Fruit fly (Drosophila melanogaster): ENCODE measurements around the gene CG6136.

Gene CG6136

DNA sequence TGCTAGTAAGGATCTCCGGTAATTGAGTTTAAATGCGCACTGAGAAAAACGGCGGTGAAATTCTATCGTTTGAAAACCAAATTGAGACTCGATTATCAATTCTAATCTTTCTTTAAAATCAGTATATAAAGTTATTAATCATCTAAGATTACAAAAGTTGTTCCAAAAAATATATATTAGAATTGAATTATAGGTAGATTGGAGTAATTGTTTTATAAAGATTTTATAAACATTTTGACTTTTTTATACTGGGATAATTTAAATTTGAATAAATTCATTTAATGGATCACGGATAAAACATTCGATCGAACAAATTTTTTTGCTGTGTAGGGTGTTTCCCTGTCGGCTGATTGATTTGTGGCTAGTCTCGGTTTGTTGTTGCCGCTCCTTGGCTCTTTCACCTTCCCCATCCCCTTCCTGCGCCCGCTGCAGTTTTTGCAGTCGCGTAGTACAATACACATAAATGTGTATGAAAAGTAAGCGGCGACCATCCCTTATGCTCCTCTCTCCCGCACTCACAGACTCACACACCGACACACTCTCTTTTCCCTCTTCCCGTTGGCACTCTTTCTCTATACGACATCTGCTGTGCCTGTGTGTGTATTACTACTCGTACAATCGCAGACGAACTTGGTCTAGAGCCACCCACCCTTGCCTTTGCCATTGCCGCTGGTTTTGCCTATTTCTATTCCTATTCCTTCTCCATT is 47.0 kb upstream of the CG6136 start:
- TF ChIP-seq psq (GFP tag; optimal IDR thresholded peaks at IDR 0.05), result peak; percentile 23
- peak; percentile 8 for TF ChIP-seq h (GFP tag; optimal IDR thresholded peaks at IDR 0.05)
- TF ChIP-seq ey (GFP tag; optimal IDR thresholded peaks at IDR 0.05), result peak; percentile 18
- no peak for TF ChIP-seq Jra (GFP tag; optimal IDR thresholded peaks at IDR 0.05)
- TF ChIP-seq Hr83 (GFP tag; optimal IDR thresholded peaks at IDR 0.05; ENCODE audit: poor library complexity, severe bottlenecking), result no peak
- TF ChIP-seq foxo (GFP tag; optimal IDR thresholded peaks at IDR 0.05), result peak in 1 of 2 experiments; percentile 57
- peak; percentile 42 for TF ChIP-seq OdsH (GFP tag; optimal IDR thresholded peaks at IDR 0.05)
- TF ChIP-seq CG32264 (GFP tag; optimal IDR thresholded peaks at IDR 0.05), result no peak
- peak; percentile 46 for TF ChIP-seq HLH106 (tag; optimal IDR thresholded peaks at IDR 0.05)
- peak; percentile 3 for TF ChIP-seq Dif (GFP tag; optimal IDR thresholded peaks at IDR 0.05; ENCODE audit: partially characterized antibody)
- TF ChIP-seq brk (GFP tag; optimal IDR thresholded peaks at IDR 0.05), result no peak
- peak; percentile 38 for TF ChIP-seq rgr (GFP tag; optimal IDR thresholded peaks at IDR 0.05)
- peak; percentile 1 for TF ChIP-seq br (GFP tag; optimal IDR thresholded peaks at IDR 0.05)
- TF ChIP-seq Sp1 (GFP tag; optimal IDR thresholded peaks at IDR 0.05), result peak; percentile 67
- TF ChIP-seq sv (GFP tag; optimal IDR thresholded peaks at IDR 0.05), result peak; percentile 49
- peak; percentile 35 for TF ChIP-seq woc (GFP tag; optimal IDR thresholded peaks at IDR 0.05)

dm6 chr3R:15417761-15418754 is 46.0 kb upstream of the CG6136 start:
- TF ChIP-seq Dfd (GFP tag; optimal IDR thresholded peaks at IDR 0.05) (peak; percentile 69), OdsH (GFP tag; optimal IDR thresholded peaks at IDR 0.05) (no peak), fru (GFP tag; optimal IDR thresholded peaks at IDR 0.05) (peak; percentile 49), GATAd (GFP tag; optimal IDR thresholded peaks at IDR 0.05) (no peak), dmrt93B (GFP tag; optimal IDR thresholded peaks at IDR 0.05) (no peak), ey (GFP tag; optimal IDR thresholded peaks at IDR 0.05) (no peak)

DNA sequence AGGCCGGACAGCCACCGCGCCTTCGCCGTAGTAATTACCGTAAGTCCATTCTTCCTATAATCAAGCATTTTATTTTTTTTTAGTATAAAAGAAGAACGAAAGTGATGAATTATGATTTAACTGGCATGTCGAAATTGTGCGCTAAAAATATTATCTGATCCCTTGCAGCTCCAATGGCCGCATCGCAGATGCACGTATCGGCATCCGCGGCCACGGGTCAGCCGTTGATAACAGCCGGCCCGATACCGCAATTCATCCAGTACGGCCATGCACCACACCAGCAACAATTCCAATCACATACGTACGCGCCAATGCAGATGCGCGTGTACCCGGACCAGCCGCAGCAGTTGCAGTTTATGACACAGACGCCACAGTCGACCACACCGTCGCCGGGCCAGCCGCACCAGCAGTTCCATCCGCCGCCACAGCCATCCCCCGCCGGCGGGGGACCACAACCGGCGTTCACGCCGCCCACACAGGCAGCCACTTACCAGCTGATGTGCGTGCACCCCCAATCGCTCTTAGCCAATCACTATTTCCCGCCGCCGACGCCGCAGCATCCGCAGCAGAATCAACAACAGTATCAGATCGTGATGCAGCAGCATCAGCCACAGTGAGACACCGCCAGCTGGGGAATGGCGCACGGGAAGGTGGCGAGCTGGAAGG is 43.1 kb upstream of the CG6136 start:
- TF ChIP-seq brk (GFP tag; optimal IDR thresholded peaks at IDR 0.05), result no peak
- TF ChIP-seq Dfd (GFP tag; optimal IDR thresholded peaks at IDR 0.05), result peak; percentile 81

- TF ChIP-seq Rel (GFP tag; optimal IDR thresholded peaks at IDR 0.05) (no peak), Rel (tag; optimal IDR thresholded peaks at IDR 0.05) (no peak), Jra (GFP tag; optimal IDR thresholded peaks at IDR 0.05) (peak; percentile 30)
Measured at dm6 chr3R:15410689-15411587, 38.9 kb upstream of the CG6136 start.

DNA sequence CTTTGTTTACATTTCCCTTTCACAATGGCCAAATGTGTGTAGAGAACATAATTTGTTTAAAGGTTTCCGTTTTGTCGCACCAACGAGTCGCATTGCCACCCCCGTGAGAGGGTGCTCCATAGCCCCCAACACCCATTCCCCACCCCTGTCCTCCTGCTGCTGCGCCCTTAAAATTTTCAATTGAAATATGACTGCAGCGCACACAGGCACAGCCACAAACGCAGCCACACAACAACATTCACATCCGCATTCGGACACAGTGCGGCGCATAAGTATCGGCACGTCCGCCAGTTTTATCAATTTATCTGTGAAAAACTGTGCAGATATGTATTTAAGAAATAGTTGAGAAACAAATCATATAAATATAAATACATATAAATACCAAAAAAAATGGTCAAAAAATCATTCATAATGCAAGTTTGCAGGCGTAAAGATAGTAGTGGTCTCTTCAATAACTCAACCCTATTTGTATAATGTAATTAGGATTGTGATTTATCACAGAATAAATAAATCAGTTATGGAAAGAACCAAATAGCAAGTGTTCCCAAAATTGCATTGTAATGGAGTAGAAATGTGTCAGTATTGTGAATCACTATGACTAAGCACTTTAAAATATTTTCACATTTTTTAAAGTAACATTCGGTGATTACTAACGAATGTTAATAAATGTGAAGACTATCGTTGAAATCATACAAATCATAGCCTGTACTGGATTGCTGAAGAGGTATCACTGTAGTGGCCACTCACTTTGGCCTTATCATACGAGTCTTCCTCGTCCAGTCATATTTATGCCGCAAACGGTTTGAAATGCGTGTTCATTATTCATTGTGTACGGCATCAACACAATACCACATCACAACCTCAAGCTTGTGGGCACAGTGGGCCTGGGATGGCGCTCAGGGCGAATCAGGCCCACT is 38.0 kb upstream of the CG6136 start:
- TF ChIP-seq foxo (GFP tag; optimal IDR thresholded peaks at IDR 0.05), result peak in 1 of 2 experiments; percentile 40
- no peak for TF ChIP-seq Dif (GFP tag; optimal IDR thresholded peaks at IDR 0.05; ENCODE audit: partially characterized antibody)
- TF ChIP-seq psq (GFP tag; optimal IDR thresholded peaks at IDR 0.05), result peak; percentile 24
- TF ChIP-seq Mio (GFP tag; optimal IDR thresholded peaks at IDR 0.05), result no peak
- peak; percentile 31 for TF ChIP-seq HLH106 (tag; optimal IDR thresholded peaks at IDR 0.05)
- TF ChIP-seq CG32264 (GFP tag; optimal IDR thresholded peaks at IDR 0.05), result no peak
